Worm (Caenorhabditis elegans): ENCODE data around the gene C36H8.1.

- TF ChIP-seq sem-2 (GFP tag; optimal IDR thresholded peaks at IDR 0.05) = no peak
- no peak for TF ChIP-seq pha-4 (tag; optimal IDR thresholded peaks at IDR 0.05)
- TF ChIP-seq ceh-83 (GFP tag; optimal IDR thresholded peaks at IDR 0.05) = no peak
- TF ChIP-seq lsy-2 (tag; optimal IDR thresholded peaks at IDR 0.05) = no peak
- TF ChIP-seq blmp-1 (tag; optimal IDR thresholded peaks at IDR 0.05) = no peak
- TF ChIP-seq unc-39 (tag; optimal IDR thresholded peaks at IDR 0.05) = no peak
- no peak for TF ChIP-seq snpc-4 (tag; optimal IDR thresholded peaks at IDR 0.05)
Observed at ce11 chrIV:12711644-12712043, 33.0 kb downstream of the C36H8.1 start, which contains the start of gene C27D8.3.
